Worm (Caenorhabditis elegans) whole organism, L1 larva: ENCODE measurements around the gene taf-6.2.
A peak's percentile ranks its signal among the peaks of the same experiment; 100 is the strongest.

Experiments used
- C04F5.9 ChIP-seq: sonication (generic microtip); optimal IDR thresholded peaks from 2 replicates; lab custom pipeline; 2016; ENCODE audit warnings: missing genetic modification characterization, missing compliant biosample characterization
- C34B4.2 ChIP-seq: sonication (generic microtip); optimal IDR thresholded peaks from 2 replicates; lab custom pipeline; 2017; ENCODE audit warnings: mild to moderate bottlenecking, missing genetic modification characterization, missing compliant biosample characterization
- F16B12.6 ChIP-seq: fragments of 150-350 bp; optimal IDR thresholded peaks from 2 replicates; lab custom pipeline; 2014; ENCODE audit warnings: missing biosample characterization, missing genetic modification characterization
- Y116A8C.19 ChIP-seq: sonication (generic microtip); optimal IDR thresholded peaks from 2 replicates; lab custom pipeline; 2016; ENCODE audit warnings: missing compliant biosample characterization, missing genetic modification characterization, borderline replicate concordance
- alr-1 ChIP-seq: fragments of 200-800 bp; sonication (Bioruptor generic); optimal IDR thresholded peaks from 2 replicates; lab custom pipeline; 2018; ENCODE audit warnings: borderline replicate concordance, mild to moderate bottlenecking, missing genetic modification characterization, missing compliant biosample characterization
- ama-1 ChIP-seq: fragments of 150-350 bp; optimal IDR thresholded peaks from 2 replicates; lab custom pipeline; 2014
- blmp-1 ChIP-seq: fragments of 150-350 bp; optimal IDR thresholded peaks from 2 replicates; lab custom pipeline; 2014; ENCODE audit warnings: missing biosample characterization, missing genetic modification characterization
- ceh-88 ChIP-seq: fragments of 200-800 bp; sonication (Bioruptor generic); IDR thresholded peaks from 2 replicates; pipeline ENCODE4 v1.3.6; 2022; ENCODE audit warnings: missing genetic modification characterization, missing compliant biosample characterization
- ceh-90 ChIP-seq: sonication (generic microtip); optimal IDR thresholded peaks from 2 replicates; lab custom pipeline; 2016; ENCODE audit warnings: missing genetic modification characterization, missing compliant biosample characterization
- ces-1 ChIP-seq: fragments of 150-350 bp; optimal IDR thresholded peaks from 2 replicates; lab custom pipeline; 2014; ENCODE audit warnings: missing biosample characterization, missing genetic modification reagents, missing genetic modification characterization
- dsc-1 ChIP-seq: sonication (generic microtip); optimal IDR thresholded peaks from 2 replicates; lab custom pipeline; 2016; ENCODE audit warnings: mild to moderate bottlenecking, missing genetic modification characterization, missing compliant biosample characterization
- efl-1 ChIP-seq, 4 experiments: fragments of 150-350 bp; optimal IDR thresholded peaks in 3 of 4; peaks in 1 of 4; 1 replicate in 1 of 4; 2 replicates in 3 of 4; lab custom pipeline; 2014; ENCODE audit warnings: missing biosample characterization in 2 of 4, missing genetic modification characterization in 2 of 4, missing genetic modification reagents in 2 of 4
- efl-3 ChIP-seq: fragments of 200-800 bp; sonication (Bioruptor generic); optimal IDR thresholded peaks from 2 replicates; lab custom pipeline; 2018; ENCODE audit warnings: mild to moderate bottlenecking, missing genetic modification characterization, missing compliant biosample characterization
- egl-13 ChIP-seq: sonication (generic microtip); optimal IDR thresholded peaks from 2 replicates; lab custom pipeline; 2016; ENCODE audit warnings: missing genotype, missing genetic modification reagents, missing genetic modification characterization, missing compliant biosample characterization
- elt-2 ChIP-seq: sonication (generic microtip); optimal IDR thresholded peaks from 2 replicates; lab custom pipeline; 2016; ENCODE audit warnings: missing genetic modification characterization, mild to moderate bottlenecking, inconsistent platforms, missing compliant biosample characterization, missing genetic modification reagents
- elt-3 ChIP-seq, 6 experiments: fragments of 150-350 bp in 1 of 6; sonication (generic microtip); optimal IDR thresholded peaks; 2 replicates each; lab custom pipeline; 2017 to 2018; ENCODE audit warnings: missing biosample characterization in 6 of 6, missing genetic modification characterization in 6 of 6, inconsistent platforms in 1 of 6
- fkh-8 ChIP-seq: sonication (generic microtip); optimal IDR thresholded peaks from 2 replicates; lab custom pipeline; 2016; ENCODE audit warnings: mild to moderate bottlenecking, missing genetic modification characterization, missing compliant biosample characterization
- grh-1 ChIP-seq: fragments of 200-800 bp; sonication (Bioruptor generic); IDR thresholded peaks from 2 replicates; pipeline ENCODE4 v1.3.6; 2022; ENCODE audit warnings: missing genetic modification reagents, missing genetic modification characterization, missing compliant biosample characterization
- irx-1 ChIP-seq: sonication (generic microtip); optimal IDR thresholded peaks from 2 replicates; lab custom pipeline; 2016; ENCODE audit warnings: missing genetic modification characterization, missing compliant biosample characterization
- jun-1 ChIP-seq: fragments of 150-350 bp; optimal IDR thresholded peaks from 2 replicates; lab custom pipeline; 2014; ENCODE audit warnings: missing biosample characterization, missing genetic modification reagents, missing genetic modification characterization
- lin-13 ChIP-seq: fragments of 150-350 bp; optimal IDR thresholded peaks from 2 replicates; lab custom pipeline; 2014; ENCODE audit warnings: missing biosample characterization, missing genetic modification reagents, missing genetic modification characterization
- lin-35 ChIP-seq, 2 experiments: fragments of 150-350 bp; optimal IDR thresholded peaks; 2 replicates each; lab custom pipeline; 2014; ENCODE audit warnings: missing biosample characterization in 2 of 2, missing genetic modification characterization in 2 of 2, missing genetic modification reagents in 2 of 2
- lin-39 ChIP-seq: fragments of 150-350 bp; optimal IDR thresholded peaks from 2 replicates; lab custom pipeline; 2014; ENCODE audit warnings: missing biosample characterization, missing genetic modification reagents, missing genetic modification characterization
- lir-3 ChIP-seq: sonication (generic microtip); optimal IDR thresholded peaks from 2 replicates; lab custom pipeline; 2016; ENCODE audit warnings: mild to moderate bottlenecking, missing genetic modification characterization, moderate library complexity, missing compliant biosample characterization; ENCODE audit not compliant: poor library complexity
- lsy-2 ChIP-seq, 2 experiments: fragments of 150-350 bp; optimal IDR thresholded peaks; 2 replicates each; lab custom pipeline; 2014; ENCODE audit warnings: missing biosample characterization in 2 of 2, missing genetic modification characterization in 2 of 2
- mab-9 ChIP-seq: fragments of 200-800 bp; sonication (Bioruptor generic); IDR thresholded peaks from 2 replicates; pipeline ENCODE4 v1.3.6; 2022; ENCODE audit warnings: missing genetic modification reagents, missing genetic modification characterization, missing compliant biosample characterization
- mdl-1 ChIP-seq, 2 experiments: fragments of 150-350 bp; optimal IDR thresholded peaks; 2 replicates each; lab custom pipeline; 2014 to 2017; ENCODE audit warnings: missing biosample characterization in 2 of 2, missing genetic modification characterization in 2 of 2, inconsistent platforms in 1 of 2
- mef-2 ChIP-seq: fragments of 150-350 bp; optimal IDR thresholded peaks from 2 replicates; lab custom pipeline; 2014; ENCODE audit warnings: missing biosample characterization, missing genetic modification characterization
- mep-1 ChIP-seq: fragments of 150-350 bp; optimal IDR thresholded peaks from 2 replicates; lab custom pipeline; 2014; ENCODE audit warnings: missing biosample characterization, missing genetic modification characterization
- nhr-12 ChIP-seq: sonication (generic microtip); optimal IDR thresholded peaks from 2 replicates; lab custom pipeline; 2017; ENCODE audit warnings: missing biosample characterization, missing genetic modification characterization
- nhr-19 ChIP-seq: fragments of 200-800 bp; sonication (Bioruptor generic); conservative IDR thresholded peaks from 2 replicates; pipeline ENCODE4 v1.3.6; 2022; ENCODE audit warnings: missing genetic modification characterization, missing compliant biosample characterization
- nhr-20 ChIP-seq: sonication (generic microtip); optimal IDR thresholded peaks from 2 replicates; lab custom pipeline; 2016; ENCODE audit warnings: mild to moderate bottlenecking, missing genetic modification characterization, missing compliant biosample characterization
- nhr-28 ChIP-seq: fragments of 150-350 bp; optimal IDR thresholded peaks from 2 replicates; lab custom pipeline; 2014; ENCODE audit warnings: missing biosample characterization, missing genetic modification characterization
- nhr-47 ChIP-seq: sonication (generic microtip); optimal IDR thresholded peaks from 2 replicates; lab custom pipeline; 2016; ENCODE audit warnings: mild to moderate bottlenecking, missing genetic modification characterization, moderate library complexity, missing compliant biosample characterization
- nhr-76 ChIP-seq: sonication (generic microtip); optimal IDR thresholded peaks from 2 replicates; lab custom pipeline; 2017; ENCODE audit warnings: missing biosample characterization, missing genetic modification characterization
- nhr-77 ChIP-seq: fragments of 150-350 bp; optimal IDR thresholded peaks from 2 replicates; lab custom pipeline; 2014; ENCODE audit warnings: missing biosample characterization, missing genetic modification characterization
- nhr-85 ChIP-seq: sonication (generic microtip); peaks from one replicate; lab custom pipeline; 2016; ENCODE audit warnings: missing genetic modification characterization, inconsistent platforms, missing compliant biosample characterization
- nhr-90 ChIP-seq: sonication (generic microtip); optimal IDR thresholded peaks from 2 replicates; lab custom pipeline; 2016; ENCODE audit warnings: mild to moderate bottlenecking, missing genetic modification characterization, missing compliant biosample characterization; ENCODE audit not compliant: poor library complexity
- pag-3 ChIP-seq: sonication (generic microtip); optimal IDR thresholded peaks from 2 replicates; lab custom pipeline; 2017; ENCODE audit warnings: missing genetic modification characterization, mild to moderate bottlenecking, missing compliant biosample characterization, antibody characterized with exemption, borderline replicate concordance; ENCODE audit not compliant: insufficient read depth
- pax-3 ChIP-seq: fragments of 200-800 bp; sonication (Bioruptor generic); optimal IDR thresholded peaks from 2 replicates; lab custom pipeline; 2018; ENCODE audit warnings: mild to moderate bottlenecking, missing genetic modification characterization, moderate library complexity, missing compliant biosample characterization
- rnt-1 ChIP-seq: sonication (generic microtip); optimal IDR thresholded peaks from 2 replicates; lab custom pipeline; 2016; ENCODE audit warnings: mild to moderate bottlenecking, missing genetic modification characterization, moderate library complexity, missing compliant biosample characterization
- snu-23 ChIP-seq: sonication (generic microtip); optimal IDR thresholded peaks from 2 replicates; lab custom pipeline; 2016; ENCODE audit warnings: missing genetic modification characterization, missing compliant biosample characterization
- sox-4 ChIP-seq: sonication (generic microtip); optimal IDR thresholded peaks from 2 replicates; lab custom pipeline; 2016; ENCODE audit warnings: missing genetic modification characterization, missing compliant biosample characterization
- swsn-7 ChIP-seq: sonication (generic microtip); optimal IDR thresholded peaks from 2 replicates; lab custom pipeline; 2016; ENCODE audit warnings: missing genetic modification characterization, missing compliant biosample characterization
- tlp-1 ChIP-seq: fragments of 150-350 bp; optimal IDR thresholded peaks from 2 replicates; lab custom pipeline; 2014; ENCODE audit warnings: missing biosample characterization, missing genetic modification characterization
- vab-15 ChIP-seq: sonication (generic microtip); optimal IDR thresholded peaks from 2 replicates; lab custom pipeline; 2017; ENCODE audit warnings: missing genotype, mild to moderate bottlenecking, missing genetic modification characterization, missing compliant biosample characterization
- xbp-1 ChIP-seq: sonication (generic microtip); optimal IDR thresholded peaks from 2 replicates; lab custom pipeline; 2016; ENCODE audit warnings: missing genetic modification characterization, missing compliant biosample characterization
- zag-1 ChIP-seq: fragments of 150-350 bp; optimal IDR thresholded peaks from 2 replicates; lab custom pipeline; 2014; ENCODE audit warnings: missing biosample characterization, missing genetic modification characterization
- ztf-11 ChIP-seq, 2 experiments: sonication (generic microtip); optimal IDR thresholded peaks; 2 replicates each; lab custom pipeline; 2016 to 2017; ENCODE audit warnings: missing genetic modification characterization in 2 of 2, missing biosample characterization in 1 of 2, missing compliant biosample characterization in 1 of 2

taf-6.2 gene

DNA sequence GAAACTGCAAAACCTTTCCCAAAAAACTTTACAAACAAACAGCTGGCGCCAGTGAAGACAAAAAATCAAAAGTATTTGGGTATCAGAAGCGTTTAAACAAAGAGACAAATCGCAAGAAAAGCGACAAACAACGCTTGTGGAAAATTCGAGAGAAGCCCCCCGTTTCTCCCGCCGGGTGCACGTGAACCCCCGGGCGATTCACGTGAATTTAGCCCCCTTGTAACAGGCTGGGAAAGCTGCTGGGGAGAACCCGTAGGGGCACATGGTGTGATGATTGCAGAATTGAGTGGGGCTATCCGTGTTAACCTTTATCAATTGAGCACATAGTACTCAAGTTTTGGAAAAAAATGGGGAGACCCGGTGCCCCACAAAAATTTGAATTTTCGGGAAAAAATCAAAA, 40.3 kb downstream of the taf-6.2 start (continued):
- TF ChIP-seq swsn-7: peak; percentile 68
- peak; percentile 56 to 76 for TF ChIP-seq lsy-2 (tag; optimal IDR thresholded peaks at IDR 0.05; lab: Kevin White, UChicago)
- no peak for TF ChIP-seq nhr-28 (tag; lab: Kevin White, UChicago)
- TF ChIP-seq ces-1 (GFP tag; lab: Kevin White, UChicago): no peak
- TF ChIP-seq irx-1 (tag; lab: Kevin White, UChicago): peak; percentile 29
- peak in 1 of 2 experiments; percentile 45 for TF ChIP-seq lin-35 (GFP tag; optimal IDR thresholded peaks at IDR 0.05; lab: Kevin White, UChicago)
- TF ChIP-seq nhr-20: peak; percentile 92
- TF ChIP-seq C34B4.2 (tag; lab: Kevin White, UChicago): no peak
- peak; percentile 63 for TF ChIP-seq nhr-90 (tag; lab: Kevin White, UChicago)
- TF ChIP-seq lir-3: peak; percentile 28
- no peak for TF ChIP-seq egl-13
- TF ChIP-seq elt-3 (tag; optimal IDR thresholded peaks at IDR 0.05; lab: Kevin White, UChicago): peak in 2 of 6 experiments; percentile 24 to 25
- TF ChIP-seq efl-3 (GFP tag; lab: Kevin White, UChicago): no peak
- TF ChIP-seq tlp-1: no peak
- peak; percentile 74 for TF ChIP-seq blmp-1
- no peak for TF ChIP-seq F16B12.6 (tag; lab: Kevin White, UChicago)
- TF ChIP-seq xbp-1 (tag; lab: Kevin White, UChicago): peak; percentile 36
- peak; percentile 16 for TF ChIP-seq mef-2 (tag; lab: Kevin White, UChicago)
- TF ChIP-seq jun-1 (tag; lab: Kevin White, UChicago): peak; percentile 5
- no peak for TF ChIP-seq ceh-90 (tag; lab: Kevin White, UChicago)
- TF ChIP-seq fkh-8 (tag; lab: Kevin White, UChicago): no peak
- no peak for TF ChIP-seq elt-2 (tag; lab: Kevin White, UChicago)
- no peak for TF ChIP-seq Y116A8C.19 (tag; lab: Kevin White, UChicago)
- peak; percentile 15 for TF ChIP-seq pax-3
- peak; percentile 27 for TF ChIP-seq nhr-77 (tag; lab: Kevin White, UChicago)
- TF ChIP-seq ceh-88 (GFP tag; lab: Robert Waterston, UW): no peak; the same call in 1 of the 2 replicates

DNA sequence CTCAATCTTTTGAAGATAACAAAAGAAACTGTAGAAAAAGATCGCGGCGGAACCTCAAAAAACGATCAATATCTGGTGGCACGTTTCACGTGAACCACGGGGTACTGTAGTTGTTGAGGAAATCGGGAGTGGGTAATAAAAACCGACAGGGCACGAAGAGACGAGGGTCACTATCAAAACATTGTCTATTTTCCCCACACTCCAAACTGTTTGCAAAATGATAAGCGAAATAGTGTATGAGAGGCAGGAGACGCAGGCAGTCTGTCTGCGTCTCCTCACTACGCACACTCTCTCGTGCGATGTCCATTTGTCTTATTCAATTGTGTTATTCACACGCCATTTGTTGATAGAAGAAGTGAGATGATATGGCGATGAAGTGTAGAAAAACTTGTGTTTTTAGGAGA, 41.1 kb downstream of the taf-6.2 start:
- TF ChIP-seq mab-9 (GFP tag; lab: Robert Waterston, UW): no peak
- TF ChIP-seq swsn-7: peak; percentile 28
- TF ChIP-seq nhr-85 (tag; lab: Kevin White, UChicago): peak; percentile 99
- no peak for TF ChIP-seq nhr-28 (tag; lab: Kevin White, UChicago)
- no peak for TF ChIP-seq dsc-1 (tag; lab: Kevin White, UChicago)
- peak; percentile 78 for TF ChIP-seq elt-2 (tag; lab: Kevin White, UChicago)
- TF ChIP-seq vab-15: peak; percentile 63
- TF ChIP-seq irx-1 (tag; lab: Kevin White, UChicago): peak; percentile 50
- no peak for TF ChIP-seq ztf-11 (tag; optimal IDR thresholded peaks at IDR 0.05; lab: Kevin White, UChicago)
- TF ChIP-seq lir-3: no peak
- TF ChIP-seq nhr-20: peak; percentile 91
- TF ChIP-seq ceh-88 (GFP tag; lab: Robert Waterston, UW): no peak
- TF ChIP-seq C04F5.9 (tag; lab: Kevin White, UChicago): no peak
- TF ChIP-seq grh-1 (GFP tag; lab: Robert Waterston, UW): peak; percentile 71
- TF ChIP-seq efl-1 (optimal IDR thresholded peaks at IDR 0.05; lab: Kevin White, UChicago): peak; percentile 67 to 79
- peak in 1 of 2 experiments; percentile 84 for TF ChIP-seq efl-1 (GFP tag; optimal IDR thresholded peaks at IDR 0.05 in 1 of 2; lab: Kevin White, UChicago)
- TF ChIP-seq nhr-76 (tag; lab: Kevin White, UChicago): no peak
- peak in 5 of 6 experiments; percentile 46 to 94 (median 85) for TF ChIP-seq elt-3 (tag; optimal IDR thresholded peaks at IDR 0.05; lab: Kevin White, UChicago)
- peak in 1 of 2 experiments; percentile 91 for TF ChIP-seq mdl-1 (tag; optimal IDR thresholded peaks at IDR 0.05; lab: Kevin White, UChicago)
- TF ChIP-seq blmp-1: peak; percentile 88
- TF ChIP-seq ceh-90 (tag; lab: Kevin White, UChicago): no peak
- TF ChIP-seq nhr-19: peak; percentile 95
- TF ChIP-seq lin-13 (GFP tag; lab: Kevin White, UChicago): peak; percentile 7
- peak; percentile 47 for TF ChIP-seq ama-1 (lab: Kevin White, UChicago)
- no peak for TF ChIP-seq zag-1 (tag; lab: Kevin White, UChicago)
- TF ChIP-seq Y116A8C.19 (tag; lab: Kevin White, UChicago): no peak
- TF ChIP-seq nhr-47 (tag; lab: Kevin White, UChicago): peak; percentile 68
- TF ChIP-seq alr-1: no peak
- TF ChIP-seq sox-4 (tag; lab: Kevin White, UChicago): no peak
- no peak for TF ChIP-seq nhr-12 (tag; lab: Kevin White, UChicago)
- peak; percentile 54 for TF ChIP-seq rnt-1 (tag; lab: Kevin White, UChicago)
- peak; percentile 33 for TF ChIP-seq mep-1
- peak; percentile 49 for TF ChIP-seq lin-39 (tag; lab: Kevin White, UChicago)
- TF ChIP-seq pag-3 (tag; lab: Kevin White, UChicago): no peak
- peak; percentile 81 for TF ChIP-seq snu-23
